Worm (Caenorhabditis elegans): ENCODE results near the gene T28C12.2.

The T28C12.2 gene

ce11 chrV:6303471-6303870, 25.5 kb upstream of the T28C12.2 start, which contains the start of gene sago-1:
TSS of gene sago-1 (plus strand) at chrV:6303771.
- TF ChIP-seq hlh-6 (tag; optimal IDR thresholded peaks at IDR 0.05) (no peak), ceh-18 (tag; optimal IDR thresholded peaks at IDR 0.05) (no peak), pat-9 (tag; optimal IDR thresholded peaks at IDR 0.05) (no peak), ceh-48 (tag; optimal IDR thresholded peaks at IDR 0.05) (no peak), C08G9.2 (tag; optimal IDR thresholded peaks at IDR 0.05) (no peak), ama-1 (optimal IDR thresholded peaks at IDR 0.05) (no peak), nhr-232 (tag; optimal IDR thresholded peaks at IDR 0.05) (no peak), syd-9 (tag; optimal IDR thresholded peaks at IDR 0.05) (no peak), che-1 (tag; optimal IDR thresholded peaks at IDR 0.05) (no peak), dmd-4 (tag; optimal IDR thresholded peaks at IDR 0.05; ENCODE audit: borderline replicate concordance) (no peak), fkh-6 (tag; optimal IDR thresholded peaks at IDR 0.05) (no peak)

ce11 chrV:6311936-6312335, 17.1 kb upstream of the T28C12.2 start:
- TF ChIP-seq unc-55 (GFP tag; optimal IDR thresholded peaks at IDR 0.05): no peak
- no peak for TF ChIP-seq tbx-2 (tag; optimal IDR thresholded peaks at IDR 0.05)
- TF ChIP-seq fkh-10 (GFP tag; optimal IDR thresholded peaks at IDR 0.05): no peak
- TF ChIP-seq hlh-30 (tag; optimal IDR thresholded peaks at IDR 0.05; ENCODE audit: insufficient read depth): no peak
- no peak for TF ChIP-seq ceh-9 (tag; optimal IDR thresholded peaks at IDR 0.05)
- no peak for TF ChIP-seq ceh-22 (tag; optimal IDR thresholded peaks at IDR 0.05)
- TF ChIP-seq C38D4.7 (GFP tag; optimal IDR thresholded peaks at IDR 0.05): no peak
- no peak for TF ChIP-seq nhr-11 (tag; optimal IDR thresholded peaks at IDR 0.05)
- TF ChIP-seq sox-4 (tag; optimal IDR thresholded peaks at IDR 0.05): no peak
- no peak for TF ChIP-seq elt-4 (tag; optimal IDR thresholded peaks at IDR 0.05)

ce11 chrV:6316632-6317031, 12.4 kb upstream of the T28C12.2 start, which contains the start of gene cest-24:
TSS of gene cest-24 (plus strand) at chrV:6316932.
- TF ChIP-seq eyg-1 (tag; optimal IDR thresholded peaks at IDR 0.05): no peak
- TF ChIP-seq ceh-14 (tag; optimal IDR thresholded peaks at IDR 0.05): no peak
- no peak for TF ChIP-seq pros-1 (tag; optimal IDR thresholded peaks at IDR 0.05)
- no peak for TF ChIP-seq ceh-6 (GFP tag; optimal IDR thresholded peaks at IDR 0.05)
- no peak for TF ChIP-seq nhr-11 (tag; optimal IDR thresholded peaks at IDR 0.05)

- no peak for TF ChIP-seq eyg-1 (tag; optimal IDR thresholded peaks at IDR 0.05)
- TF ChIP-seq unc-55 (GFP tag; optimal IDR thresholded peaks at IDR 0.05): no peak
- no peak for TF ChIP-seq ceh-45 (GFP tag; IDR thresholded peaks at IDR 0.05)
- no peak for TF ChIP-seq zip-5 (tag; optimal IDR thresholded peaks at IDR 0.05)
- TF ChIP-seq fkh-10 (GFP tag; optimal IDR thresholded peaks at IDR 0.05): no peak
Observed at ce11 chrV:6317928-6318327, 11.1 kb upstream of the T28C12.2 start.

- TF ChIP-seq eyg-1 (tag; optimal IDR thresholded peaks at IDR 0.05): no peak
Observed at ce11 chrV:6319358-6319757, 9.6 kb upstream of the T28C12.2 start.

- TF ChIP-seq elt-4 (tag; optimal IDR thresholded peaks at IDR 0.05) (no peak), lin-11 (tag; optimal IDR thresholded peaks at IDR 0.05) (no peak), ahr-1 (tag; optimal IDR thresholded peaks at IDR 0.05) (no peak), Y22D7AL.16 (tag; optimal IDR thresholded peaks at IDR 0.05) (no peak), ceh-45 (GFP tag; IDR thresholded peaks at IDR 0.05) (no peak), pat-9 (tag; optimal IDR thresholded peaks at IDR 0.05) (no peak), pqm-1 (tag; optimal IDR thresholded peaks at IDR 0.05) (no peak), hlh-8 (tag; optimal IDR thresholded peaks at IDR 0.05) (no peak), gmeb-2 (tag; optimal IDR thresholded peaks at IDR 0.05) (no peak), npax-4 (tag; optimal IDR thresholded peaks at IDR 0.05) (no peak), C38D4.7 (GFP tag; optimal IDR thresholded peaks at IDR 0.05) (no peak)
Observed at ce11 chrV:6321280-6321679, 7.7 kb upstream of the T28C12.2 start.
